Fruit fly (Drosophila melanogaster) whole organism, wandering third instar larva: Measurements from ENCODE around the gene dan.

Experiments
- OdsH ChIP-seq: fragments of 200-800 bp; sonication (Bioruptor generic); optimal IDR thresholded peaks from 2 replicates; lab custom pipeline; 2016; ENCODE audit warnings: missing biosample characterization, mild to moderate bottlenecking, missing genetic modification characterization
- Vsx2 ChIP-seq: fragments of 200-300, 225-300 bp; sonication (Bioruptor generic); optimal IDR thresholded peaks from 2 replicates; lab custom pipeline; 2018; ENCODE audit warnings: missing biosample characterization, missing genetic modification characterization; ENCODE audit not compliant: partially characterized antibody
- dsf ChIP-seq: sonication (Bioruptor generic); optimal IDR thresholded peaks from 2 replicates; lab custom pipeline; 2016; ENCODE audit warnings: missing biosample characterization, missing genetic modification characterization, borderline replicate concordance
- lola ChIP-seq: fragments of >200 bp; optimal IDR thresholded peaks from 2 replicates; lab custom pipeline; 2017; ENCODE audit warnings: missing biosample characterization, missing genetic modification characterization

- TF ChIP-seq OdsH (GFP tag; lab: Kevin White, UChicago), result no peak
- TF ChIP-seq lola (GFP tag; lab: Kevin White, UChicago), result no peak
- no peak for TF ChIP-seq Vsx2
- TF ChIP-seq dsf, result no peak
These were observed 7.7 kb upstream of the dan start for dm6 chr3R:25176517-25176916.
